Fruit fly (Drosophila melanogaster): ENCODE measurements around the gene Itpr.

Itpr gene

dm6 chr3R:5485295-5485718, 31.6 kb upstream of the Itpr start, which contains the start of gene CG31550 (continued):
- TF ChIP-seq Myb (GFP tag; optimal IDR thresholded peaks at IDR 0.05): peak; percentile 42
- TF ChIP-seq sisA (GFP tag; IDR thresholded peaks at IDR 0.05): peak; percentile 74
- TF ChIP-seq tll (GFP tag; optimal IDR thresholded peaks at IDR 0.05): no peak
- TF ChIP-seq twi (tag; optimal IDR thresholded peaks at IDR 0.05): peak; percentile 37
- TF ChIP-seq CG32532 (GFP tag; IDR thresholded peaks at IDR 0.05): peak; percentile 86
- TF ChIP-seq vvl (GFP tag; IDR thresholded peaks at IDR 0.05): peak; percentile 84
- TF ChIP-seq E2f1 (GFP tag; IDR thresholded peaks at IDR 0.05): peak; percentile 62; the same call in 1 of the 2 replicates
- peak; percentile 67; the same call in 1 of the 2 replicates for TF ChIP-seq CG17328 (GFP tag; IDR thresholded peaks at IDR 0.05)
- TF ChIP-seq CG10366 (GFP tag; IDR thresholded peaks at IDR 0.05): peak; percentile 79
- peak; percentile 23 for TF ChIP-seq cwo (GFP tag; optimal IDR thresholded peaks at IDR 0.05)
- TF ChIP-seq CG12744 (GFP tag; optimal IDR thresholded peaks at IDR 0.05): peak; percentile 11
- no peak for TF ChIP-seq CG14860 (GFP tag; IDR thresholded peaks at IDR 0.05; ENCODE audit: partially characterized antibody)
- peak; percentile 40 for TF ChIP-seq HHEX (GFP tag; optimal IDR thresholded peaks at IDR 0.05)
- TF ChIP-seq CG12104 (GFP tag; optimal IDR thresholded peaks at IDR 0.05): peak; percentile 62
- TF ChIP-seq schlank (tag; optimal IDR thresholded peaks at IDR 0.05): no peak
- peak; percentile 64 for TF ChIP-seq CG12155 (GFP tag; optimal IDR thresholded peaks at IDR 0.05)
- no peak for TF ChIP-seq nerfin-2 (GFP tag; IDR thresholded peaks at IDR 0.05; ENCODE audit: partially characterized antibody)
- TF ChIP-seq CG7271 (tag; optimal IDR thresholded peaks at IDR 0.05): peak; percentile 38
- peak; percentile 16; the same call in 1 of the 2 replicates for TF ChIP-seq Rx (GFP tag; IDR thresholded peaks at IDR 0.05)
- TF ChIP-seq disco-r (GFP tag; optimal IDR thresholded peaks at IDR 0.05): no peak
- TF ChIP-seq CG11504 (tag; optimal IDR thresholded peaks at IDR 0.05): no peak
- peak; percentile 54 for TF ChIP-seq fd96Cb (tag; optimal IDR thresholded peaks at IDR 0.05)
- TF ChIP-seq Mrtf (GFP tag; IDR thresholded peaks at IDR 0.05): peak; percentile 63; the same call in 2 of the 3 replicates
- TF ChIP-seq Dad (GFP tag; optimal IDR thresholded peaks at IDR 0.05): peak; percentile 54
- peak; percentile 31; the same call in 1 of the 2 replicates for TF ChIP-seq CG5953 (GFP tag; IDR thresholded peaks at IDR 0.05)
- TF ChIP-seq ab (GFP tag; optimal IDR thresholded peaks at IDR 0.05): no peak
- peak; percentile 79 for TF ChIP-seq al (GFP tag; IDR thresholded peaks at IDR 0.05)
- TF ChIP-seq Usf (GFP tag; optimal IDR thresholded peaks at IDR 0.05): peak; percentile 33
- no peak for TF ChIP-seq CG5245 (GFP tag; optimal IDR thresholded peaks at IDR 0.05)
- no peak for TF ChIP-seq Tbp (GFP tag; optimal IDR thresholded peaks at IDR 0.05)

dm6 chr3R:5497600-5497999, 19.3 kb upstream of the Itpr start:
- TF ChIP-seq grn (GFP tag; optimal IDR thresholded peaks at IDR 0.05): peak; percentile 71
- peak; percentile 52 for TF ChIP-seq mirr (GFP tag; optimal IDR thresholded peaks at IDR 0.05)
- TF ChIP-seq sd (tag; optimal IDR thresholded peaks at IDR 0.05): peak; percentile 34
- peak; percentile 83 for TF ChIP-seq exex (tag; optimal IDR thresholded peaks at IDR 0.05)
- no peak for TF ChIP-seq CG30403 (GFP tag; optimal IDR thresholded peaks at IDR 0.05)
- 0 out of 2 replicates have a peak, but pooled peaks have one; percentile 16 for TF ChIP-seq bbx (GFP tag; IDR thresholded peaks at IDR 0.05; ENCODE audit: partially characterized antibody)
- TF ChIP-seq CG18599 (GFP tag; optimal IDR thresholded peaks at IDR 0.05): peak; percentile 12
- TF ChIP-seq pan (optimal IDR thresholded peaks at IDR 0.05): no peak
- peak in 1 of 2 experiments; percentile 10 for TF ChIP-seq pan (GFP tag; optimal IDR thresholded peaks at IDR 0.05 in 1 of 2, IDR thresholded peaks at IDR 0.05 in 1 of 2)
- peak; percentile 85 for TF ChIP-seq sug (tag; optimal IDR thresholded peaks at IDR 0.05)
- peak in 1 of 2 experiments; percentile 8 for TF ChIP-seq Hr78 (GFP tag; optimal IDR thresholded peaks at IDR 0.05)
- TF ChIP-seq CG10543 (GFP tag; optimal IDR thresholded peaks at IDR 0.05): peak; percentile 5
- TF ChIP-seq CG12769 (tag; optimal IDR thresholded peaks at IDR 0.05): peak; percentile 47
- no peak for TF ChIP-seq gsb (GFP tag; IDR thresholded peaks at IDR 0.05)
- TF ChIP-seq odd (GFP tag; optimal IDR thresholded peaks at IDR 0.05): no peak
- TF ChIP-seq sim (GFP tag; IDR thresholded peaks at IDR 0.05): no peak
- 0 out of 3 replicates have a peak, but pooled peaks have one; percentile 5 for TF ChIP-seq Dbx (GFP tag; IDR thresholded peaks at IDR 0.05)
- TF ChIP-seq yki (optimal IDR thresholded peaks at IDR 0.05): no peak
- TF ChIP-seq ftz-f1 (GFP tag; optimal IDR thresholded peaks at IDR 0.05): peak; percentile 56
- TF ChIP-seq bowl (GFP tag; IDR thresholded peaks at IDR 0.05): peak; percentile 34; the same call in 1 of the 2 replicates
- peak; percentile 31 for TF ChIP-seq cwo (GFP tag; optimal IDR thresholded peaks at IDR 0.05)
- TF ChIP-seq so (GFP tag; IDR thresholded peaks at IDR 0.05): 0 out of 3 replicates have a peak, but pooled peaks have one; percentile 43
- TF ChIP-seq Ets97D (GFP tag; optimal IDR thresholded peaks at IDR 0.05): no peak
